Fruit fly (Drosophila melanogaster): ENCODE measurements around the gene CG18749.

DNA sequence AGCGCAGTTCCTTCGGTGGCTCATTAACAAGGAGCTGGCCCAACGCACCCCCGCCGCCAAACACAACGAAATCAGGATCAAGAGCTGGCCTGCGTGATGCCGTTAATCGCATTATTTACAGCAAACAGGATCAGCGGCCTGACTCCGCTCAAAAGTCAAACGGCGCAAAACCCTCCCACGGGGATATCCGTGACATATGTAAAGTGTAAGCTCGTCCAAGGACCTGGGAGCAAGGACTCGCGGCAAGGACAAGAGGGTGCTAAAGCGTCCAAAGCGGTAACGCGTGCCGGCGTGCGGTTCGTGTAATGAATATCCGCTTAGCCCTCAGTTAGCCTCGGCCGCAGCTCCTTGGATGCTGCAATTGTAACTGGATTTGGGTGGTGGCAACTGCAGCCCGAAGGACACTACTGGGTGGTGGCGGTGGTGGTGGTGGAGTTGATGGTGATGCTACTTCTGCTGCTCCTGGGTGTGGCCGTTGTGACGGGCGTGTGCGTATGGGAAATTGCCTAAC lies 18.3 kb upstream of the CG18749 start:
- no peak for TF ChIP-seq CG11617 (GFP tag; optimal IDR thresholded peaks at IDR 0.05)
- no peak for TF ChIP-seq CG12768 (GFP tag; optimal IDR thresholded peaks at IDR 0.05)
- no peak for TF ChIP-seq CG33017 (tag; optimal IDR thresholded peaks at IDR 0.05)
- no peak for TF ChIP-seq CG1620 (GFP tag; optimal IDR thresholded peaks at IDR 0.05)
- TF ChIP-seq Hr96 (GFP tag; optimal IDR thresholded peaks at IDR 0.05) = no peak
- TF ChIP-seq CG7045 (GFP tag; optimal IDR thresholded peaks at IDR 0.05) = no peak
- TF ChIP-seq kay (GFP tag; ENCODE audit: borderline replicate concordance) = no peak
- TF ChIP-seq cic (GFP tag; optimal IDR thresholded peaks at IDR 0.05) = no peak
- TF ChIP-seq ovo (GFP tag; optimal IDR thresholded peaks at IDR 0.05) = no peak

Data from whole organism, adult.